Worm (Caenorhabditis elegans) whole organism, L1 larva: Measurements from ENCODE around the gene acr-2.

ENCODE experiments used
- C16A3.4 ChIP-seq: fragments of 150-350 bp; optimal IDR thresholded peaks from 2 replicates; lab custom pipeline; 2014; ENCODE audit warnings: missing biosample characterization, missing genetic modification characterization
- F16B12.6 ChIP-seq: fragments of 150-350 bp; optimal IDR thresholded peaks from 2 replicates; lab custom pipeline; 2014; ENCODE audit warnings: missing biosample characterization, missing genetic modification characterization
- aha-1 ChIP-seq: fragments of 150-350 bp; optimal IDR thresholded peaks from 2 replicates; lab custom pipeline; 2014; ENCODE audit warnings: missing biosample characterization, missing genetic modification characterization
- alr-1 ChIP-seq: fragments of 200-800 bp; sonication (Bioruptor generic); optimal IDR thresholded peaks from 2 replicates; lab custom pipeline; 2018; ENCODE audit warnings: borderline replicate concordance, mild to moderate bottlenecking, missing genetic modification characterization, missing compliant biosample characterization
- aly-2 ChIP-seq: fragments of 150-350 bp; optimal IDR thresholded peaks from 2 replicates; lab custom pipeline; 2014; ENCODE audit warnings: missing biosample characterization, missing genetic modification characterization
- blmp-1 ChIP-seq: fragments of 150-350 bp; optimal IDR thresholded peaks from 2 replicates; lab custom pipeline; 2014; ENCODE audit warnings: missing biosample characterization, missing genetic modification characterization
- ceh-88 ChIP-seq: fragments of 200-800 bp; sonication (Bioruptor generic); IDR thresholded peaks from 2 replicates; pipeline ENCODE4 v1.3.6; 2022; ENCODE audit warnings: missing genetic modification characterization, missing compliant biosample characterization
- ces-1 ChIP-seq: fragments of 150-350 bp; optimal IDR thresholded peaks from 2 replicates; lab custom pipeline; 2014; ENCODE audit warnings: missing biosample characterization, missing genetic modification reagents, missing genetic modification characterization
- dpl-1 ChIP-seq, 3 experiments: fragments of 150-350 bp in 2 of 3; sonication (generic microtip) in 1 of 3; optimal IDR thresholded peaks; 2 replicates each; lab custom pipeline; 2014 to 2017; ENCODE audit warnings: missing biosample characterization in 3 of 3, missing genetic modification characterization in 3 of 3, missing genetic modification reagents in 3 of 3
- egl-13 ChIP-seq: sonication (generic microtip); optimal IDR thresholded peaks from 2 replicates; lab custom pipeline; 2016; ENCODE audit warnings: missing genotype, missing genetic modification reagents, missing genetic modification characterization, missing compliant biosample characterization
- egl-27 ChIP-seq, 2 experiments: fragments of 150-350 bp in 1 of 2; sonication (generic microtip); optimal IDR thresholded peaks; 3 replicates each; lab custom pipeline; 2017 to 2018; ENCODE audit warnings: missing biosample characterization in 2 of 2, missing genetic modification characterization in 2 of 2, missing genetic modification reagents in 2 of 2
- elt-3 ChIP-seq, 6 experiments: fragments of 150-350 bp in 1 of 6; sonication (generic microtip); optimal IDR thresholded peaks; 2 replicates each; lab custom pipeline; 2017 to 2018; ENCODE audit warnings: missing biosample characterization in 6 of 6, missing genetic modification characterization in 6 of 6, inconsistent platforms in 1 of 6
- ets-5 ChIP-seq: fragments of 200-800 bp; sonication (Bioruptor generic); IDR thresholded peaks from 2 replicates; pipeline ENCODE4 v1.3.6; 2022; ENCODE audit warnings: missing genetic modification characterization, missing compliant biosample characterization
- fkh-4 ChIP-seq: sonication (generic microtip); optimal IDR thresholded peaks from 2 replicates; lab custom pipeline; 2016; ENCODE audit warnings: missing compliant biosample characterization, missing genetic modification characterization, borderline replicate concordance
- fkh-8 ChIP-seq: sonication (generic microtip); optimal IDR thresholded peaks from 2 replicates; lab custom pipeline; 2016; ENCODE audit warnings: mild to moderate bottlenecking, missing genetic modification characterization, missing compliant biosample characterization
- grh-1 ChIP-seq: fragments of 200-800 bp; sonication (Bioruptor generic); IDR thresholded peaks from 2 replicates; pipeline ENCODE4 v1.3.6; 2022; ENCODE audit warnings: missing genetic modification reagents, missing genetic modification characterization, missing compliant biosample characterization
- hlh-17 ChIP-seq: fragments of 200-800 bp; sonication (Bioruptor generic); optimal IDR thresholded peaks from 2 replicates; lab custom pipeline; 2018; ENCODE audit warnings: missing genetic modification characterization, mild to moderate bottlenecking, missing compliant biosample characterization, moderate library complexity, borderline replicate concordance
- hlh-4 ChIP-seq: sonication (generic microtip); optimal IDR thresholded peaks from 2 replicates; lab custom pipeline; 2016; ENCODE audit warnings: mild to moderate bottlenecking, missing genetic modification characterization, missing compliant biosample characterization
- hpl-2 ChIP-seq: fragments of 150-350 bp; optimal IDR thresholded peaks from 2 replicates; lab custom pipeline; 2014; ENCODE audit warnings: missing biosample characterization, missing genetic modification reagents, missing genetic modification characterization
- jun-1 ChIP-seq: fragments of 150-350 bp; optimal IDR thresholded peaks from 2 replicates; lab custom pipeline; 2014; ENCODE audit warnings: missing biosample characterization, missing genetic modification reagents, missing genetic modification characterization
- lin-13 ChIP-seq: fragments of 150-350 bp; optimal IDR thresholded peaks from 2 replicates; lab custom pipeline; 2014; ENCODE audit warnings: missing biosample characterization, missing genetic modification reagents, missing genetic modification characterization
- lin-14 ChIP-seq: fragments of 200-800 bp; sonication (Bioruptor generic); optimal IDR thresholded peaks from 2 replicates; lab custom pipeline; 2018; ENCODE audit warnings: mild to moderate bottlenecking, missing genetic modification characterization, moderate library complexity, missing compliant biosample characterization
- lin-15B ChIP-seq: fragments of 150-350 bp; sonication (generic microtip); optimal IDR thresholded peaks from 3 replicates; lab custom pipeline; 2014; ENCODE audit warnings: missing biosample characterization, missing genetic modification characterization
- lin-35 ChIP-seq, 2 experiments: fragments of 150-350 bp; optimal IDR thresholded peaks; 2 replicates each; lab custom pipeline; 2014; ENCODE audit warnings: missing biosample characterization in 2 of 2, missing genetic modification characterization in 2 of 2, missing genetic modification reagents in 2 of 2
- lin-39 ChIP-seq: fragments of 150-350 bp; optimal IDR thresholded peaks from 2 replicates; lab custom pipeline; 2014; ENCODE audit warnings: missing biosample characterization, missing genetic modification reagents, missing genetic modification characterization
- lir-3 ChIP-seq: sonication (generic microtip); optimal IDR thresholded peaks from 2 replicates; lab custom pipeline; 2016; ENCODE audit warnings: mild to moderate bottlenecking, missing genetic modification characterization, moderate library complexity, missing compliant biosample characterization; ENCODE audit not compliant: poor library complexity
- lsy-2 ChIP-seq, 2 experiments: fragments of 150-350 bp; optimal IDR thresholded peaks; 2 replicates each; lab custom pipeline; 2014; ENCODE audit warnings: missing biosample characterization in 2 of 2, missing genetic modification characterization in 2 of 2
- mef-2 ChIP-seq: fragments of 150-350 bp; optimal IDR thresholded peaks from 2 replicates; lab custom pipeline; 2014; ENCODE audit warnings: missing biosample characterization, missing genetic modification characterization
- mep-1 ChIP-seq: fragments of 150-350 bp; optimal IDR thresholded peaks from 2 replicates; lab custom pipeline; 2014; ENCODE audit warnings: missing biosample characterization, missing genetic modification characterization
- nhr-11 ChIP-seq: fragments of 150-350 bp; optimal IDR thresholded peaks from 2 replicates; lab custom pipeline; 2014; ENCODE audit warnings: missing biosample characterization, missing genetic modification characterization
- nhr-19 ChIP-seq: fragments of 200-800 bp; sonication (Bioruptor generic); conservative IDR thresholded peaks from 2 replicates; pipeline ENCODE4 v1.3.6; 2022; ENCODE audit warnings: missing genetic modification characterization, missing compliant biosample characterization
- nhr-20 ChIP-seq: sonication (generic microtip); optimal IDR thresholded peaks from 2 replicates; lab custom pipeline; 2016; ENCODE audit warnings: mild to moderate bottlenecking, missing genetic modification characterization, missing compliant biosample characterization
- nhr-237 ChIP-seq: fragments of 150-350 bp; optimal IDR thresholded peaks from 2 replicates; lab custom pipeline; 2014; ENCODE audit warnings: missing biosample characterization, missing genetic modification characterization
- nhr-28 ChIP-seq: fragments of 150-350 bp; optimal IDR thresholded peaks from 2 replicates; lab custom pipeline; 2014; ENCODE audit warnings: missing biosample characterization, missing genetic modification characterization
- nhr-47 ChIP-seq: sonication (generic microtip); optimal IDR thresholded peaks from 2 replicates; lab custom pipeline; 2016; ENCODE audit warnings: mild to moderate bottlenecking, missing genetic modification characterization, moderate library complexity, missing compliant biosample characterization
- nhr-76 ChIP-seq: sonication (generic microtip); optimal IDR thresholded peaks from 2 replicates; lab custom pipeline; 2017; ENCODE audit warnings: missing biosample characterization, missing genetic modification characterization
- nhr-77 ChIP-seq: fragments of 150-350 bp; optimal IDR thresholded peaks from 2 replicates; lab custom pipeline; 2014; ENCODE audit warnings: missing biosample characterization, missing genetic modification characterization
- nhr-84 ChIP-seq: sonication (generic microtip); optimal IDR thresholded peaks from 2 replicates; lab custom pipeline; 2017; ENCODE audit warnings: missing biosample characterization, missing genetic modification characterization
- nhr-90 ChIP-seq: sonication (generic microtip); optimal IDR thresholded peaks from 2 replicates; lab custom pipeline; 2016; ENCODE audit warnings: mild to moderate bottlenecking, missing genetic modification characterization, missing compliant biosample characterization; ENCODE audit not compliant: poor library complexity
- pag-3 ChIP-seq: sonication (generic microtip); optimal IDR thresholded peaks from 2 replicates; lab custom pipeline; 2017; ENCODE audit warnings: missing genetic modification characterization, mild to moderate bottlenecking, missing compliant biosample characterization, antibody characterized with exemption, borderline replicate concordance; ENCODE audit not compliant: insufficient read depth
- skn-1 ChIP-seq: fragments of 150-350 bp; optimal IDR thresholded peaks from 2 replicates; lab custom pipeline; 2014; ENCODE audit warnings: missing biosample characterization, missing genetic modification characterization
- sox-4 ChIP-seq: sonication (generic microtip); optimal IDR thresholded peaks from 2 replicates; lab custom pipeline; 2016; ENCODE audit warnings: missing genetic modification characterization, missing compliant biosample characterization
- sptf-1 ChIP-seq: fragments of 150-350 bp; optimal IDR thresholded peaks from 2 replicates; lab custom pipeline; 2014; ENCODE audit warnings: missing biosample characterization, missing genetic modification characterization
- sup-37 ChIP-seq: fragments of 200-800 bp; sonication (Bioruptor generic); optimal IDR thresholded peaks from 2 replicates; lab custom pipeline; 2018; ENCODE audit warnings: mild to moderate bottlenecking, missing genetic modification characterization, missing compliant biosample characterization
- tbx-2 ChIP-seq: sonication (generic microtip); optimal IDR thresholded peaks from 2 replicates; lab custom pipeline; 2016; ENCODE audit warnings: missing genetic modification characterization, missing compliant biosample characterization
- unc-62 ChIP-seq: fragments of 150-350 bp; optimal IDR thresholded peaks from 2 replicates; lab custom pipeline; 2014; ENCODE audit warnings: missing biosample characterization, missing genetic modification reagents, missing genetic modification characterization
- unc-86 ChIP-seq: sonication (generic microtip); optimal IDR thresholded peaks from 2 replicates; lab custom pipeline; 2016; ENCODE audit warnings: missing genetic modification characterization, missing compliant biosample characterization
- zag-1 ChIP-seq: fragments of 150-350 bp; optimal IDR thresholded peaks from 2 replicates; lab custom pipeline; 2014; ENCODE audit warnings: missing biosample characterization, missing genetic modification characterization
- zip-4 ChIP-seq: fragments of 200-800 bp; sonication (Bioruptor generic); optimal IDR thresholded peaks from 2 replicates; lab custom pipeline; 2018; ENCODE audit warnings: mild to moderate bottlenecking, missing genetic modification characterization, moderate library complexity, missing compliant biosample characterization
- ztf-11 ChIP-seq, 2 experiments: sonication (generic microtip); optimal IDR thresholded peaks; 2 replicates each; lab custom pipeline; 2016 to 2017; ENCODE audit warnings: missing genetic modification characterization in 2 of 2, missing biosample characterization in 1 of 2, missing compliant biosample characterization in 1 of 2
- ztf-4 ChIP-seq: fragments of 150-350 bp; optimal IDR thresholded peaks from 2 replicates; lab custom pipeline; 2014; ENCODE audit warnings: missing biosample characterization, missing genetic modification characterization

The acr-2 gene

ce11 chrX:6749124-6749822 lies 46.9 kb downstream of the acr-2 start (continued):
- TF ChIP-seq egl-27 (tag; optimal IDR thresholded peaks at IDR 0.05; lab: Kevin White, UChicago) (no peak), lir-3 (tag; lab: Kevin White, UChicago) (peak; percentile 38), elt-3 (tag; optimal IDR thresholded peaks at IDR 0.05; lab: Kevin White, UChicago) (peak in 4 of 6 experiments; percentile 62 to 94 (median 77)), lin-14 (peak; percentile 88), mep-1 (peak; percentile 32), aha-1 (tag; lab: Kevin White, UChicago) (no peak), nhr-20 (tag; lab: Kevin White, UChicago) (peak; percentile 97), nhr-28 (tag; lab: Kevin White, UChicago) (no peak), lsy-2 (tag; optimal IDR thresholded peaks at IDR 0.05; lab: Kevin White, UChicago) (peak; percentile 31 to 43), ets-5 (no peak), ceh-88 (GFP tag; lab: Robert Waterston, UW) (peak; percentile 41; the same call in 1 of the 2 replicates), egl-13 (tag; lab: Kevin White, UChicago) (no peak), nhr-77 (tag; lab: Kevin White, UChicago) (peak; percentile 30), aly-2 (tag; lab: Kevin White, UChicago) (no peak), nhr-76 (tag; lab: Kevin White, UChicago) (no peak), unc-86 (no peak), dpl-1 (GFP tag; optimal IDR thresholded peaks at IDR 0.05; lab: Kevin White, UChicago) (peak; percentile 12 to 29 (median 16)), alr-1 (tag; lab: Kevin White, UChicago) (no peak), sptf-1 (tag; lab: Kevin White, UChicago) (no peak), hpl-2 (GFP tag; lab: Kevin White, UChicago) (peak; percentile 2), lin-15B (tag; lab: Kevin White, UChicago) (no peak), skn-1 (tag; lab: Kevin White, UChicago) (peak; percentile 35), pag-3 (tag; lab: Kevin White, UChicago) (no peak), fkh-8 (tag; lab: Kevin White, UChicago) (no peak), ces-1 (no peak), jun-1 (tag; lab: Kevin White, UChicago) (no peak), nhr-90 (tag; lab: Kevin White, UChicago) (peak; percentile 75), F16B12.6 (tag; lab: Kevin White, UChicago) (no peak), nhr-19 (GFP tag; lab: Robert Waterston, UW) (peak; percentile 89), tbx-2 (tag; lab: Kevin White, UChicago) (peak; percentile 74), grh-1 (GFP tag; lab: Robert Waterston, UW) (peak; percentile 60), lin-39 (tag; lab: Kevin White, UChicago) (no peak), nhr-47 (tag; lab: Kevin White, UChicago) (peak; percentile 72), unc-62 (GFP tag; lab: Kevin White, UChicago) (no peak), zag-1 (tag; lab: Kevin White, UChicago) (no peak), ztf-4 (peak; percentile 85), blmp-1 (tag; lab: Kevin White, UChicago) (peak; percentile 73), sup-37 (GFP tag; lab: Kevin White, UChicago) (no peak), hlh-17 (GFP tag; lab: Kevin White, UChicago) (no peak), fkh-4 (no peak), nhr-84 (tag; lab: Kevin White, UChicago) (no peak), ztf-11 (tag; optimal IDR thresholded peaks at IDR 0.05; lab: Kevin White, UChicago) (no peak), hlh-4 (no peak), lin-13 (GFP tag; lab: Kevin White, UChicago) (peak; percentile 60), C16A3.4 (tag; lab: Kevin White, UChicago) (peak; percentile 49), nhr-11 (tag; lab: Kevin White, UChicago) (no peak), zip-4 (GFP tag; lab: Kevin White, UChicago) (no peak), mef-2 (no peak), nhr-237 (tag; lab: Kevin White, UChicago) (no peak), sox-4 (no peak), lin-35 (GFP tag; optimal IDR thresholded peaks at IDR 0.05; lab: Kevin White, UChicago) (peak in 1 of 2 experiments; percentile 76)
